Worm (Caenorhabditis elegans): ENCODE measurements around the gene drd-10.

DNA sequence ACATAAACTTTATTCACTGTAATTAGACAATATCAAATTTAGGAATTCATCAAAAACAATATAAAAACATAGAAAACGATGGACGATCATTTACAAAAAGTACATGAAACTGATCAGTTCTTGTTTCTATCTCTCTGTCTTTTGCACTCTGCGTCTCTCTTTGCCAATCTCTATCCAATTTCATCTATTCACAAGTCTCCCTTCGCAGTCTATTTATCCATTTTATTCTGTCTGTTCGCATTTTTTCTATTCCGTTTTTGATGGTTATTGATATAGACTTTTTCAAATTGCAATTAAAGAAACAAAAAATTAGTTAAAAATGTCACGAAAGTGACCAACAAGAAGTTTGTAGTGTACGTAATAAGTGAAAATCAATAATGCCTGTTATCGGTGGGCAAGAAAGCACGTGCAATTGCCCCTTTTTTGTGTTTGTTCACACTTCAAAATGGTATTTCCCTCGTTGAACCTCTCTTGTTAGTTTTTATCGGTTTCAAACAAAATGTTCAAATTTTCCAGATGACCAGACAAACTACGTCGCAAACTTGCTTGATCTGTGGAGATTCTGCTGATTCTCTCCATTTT, 9.0 kb upstream of the drd-10 start, which contains the start of gene nhr-42:
- TF ChIP-seq nhr-25 (tag; optimal IDR thresholded peaks at IDR 0.05) (peak; percentile 16), nhr-11 (tag; optimal IDR thresholded peaks at IDR 0.05) (no peak), aly-2 (tag; optimal IDR thresholded peaks at IDR 0.05) (no peak), ceh-9 (tag; optimal IDR thresholded peaks at IDR 0.05) (no peak), ztf-11 (tag; optimal IDR thresholded peaks at IDR 0.05) (no peak), lin-15B (tag; optimal IDR thresholded peaks at IDR 0.05) (no peak), nhr-12 (tag; optimal IDR thresholded peaks at IDR 0.05) (no peak), unc-62 (GFP tag; optimal IDR thresholded peaks at IDR 0.05) (no peak), ama-1 (optimal IDR thresholded peaks at IDR 0.05) (no peak), fkh-2 (tag; optimal IDR thresholded peaks at IDR 0.05) (no peak), jun-1 (tag; optimal IDR thresholded peaks at IDR 0.05) (no peak), pqm-1 (tag; optimal IDR thresholded peaks at IDR 0.05) (peak; percentile 56), zag-1 (tag; optimal IDR thresholded peaks at IDR 0.05) (no peak), pha-4 (tag; optimal IDR thresholded peaks at IDR 0.05) (peak; percentile 84)

Measured in whole organism, L3 larva.